Worm (Caenorhabditis elegans): ENCODE results near the gene F35F10.7.

DNA sequence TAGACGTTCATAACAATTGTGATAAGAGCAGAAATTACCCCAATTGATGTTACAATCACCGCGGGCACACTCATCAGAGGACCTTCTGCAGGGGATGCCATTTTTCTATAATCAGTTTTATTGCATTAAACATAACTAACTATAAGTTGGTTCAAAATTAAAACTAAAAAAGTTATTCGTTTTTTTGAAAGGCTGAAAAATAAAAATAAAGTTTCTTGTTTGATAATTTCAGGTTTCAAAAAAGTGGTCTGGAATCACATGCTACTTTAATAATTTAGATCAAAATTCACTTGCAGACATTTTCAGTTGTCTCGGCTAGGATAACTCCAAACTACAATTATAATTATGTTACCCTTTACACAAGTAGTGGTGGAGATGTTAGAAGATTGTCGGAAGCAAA, 14.7 kb upstream of the F35F10.7 start, which contains the start of gene srbc-1:
- TF ChIP-seq nhr-12 (tag; optimal IDR thresholded peaks at IDR 0.05) (no peak), snpc-4 (tag; optimal IDR thresholded peaks at IDR 0.05) (no peak), pqm-1 (tag; optimal IDR thresholded peaks at IDR 0.05) (no peak), lin-15B (tag; optimal IDR thresholded peaks at IDR 0.05) (no peak), R02D3.7 (tag; optimal IDR thresholded peaks at IDR 0.05) (no peak), fkh-10 (GFP tag; optimal IDR thresholded peaks at IDR 0.05) (no peak), ztf-4 (tag; optimal IDR thresholded peaks at IDR 0.05) (no peak)
